Fruit fly (Drosophila melanogaster): ENCODE measurements around the gene yem.

- TF ChIP-seq N (GFP tag; optimal IDR thresholded peaks at IDR 0.05) = no peak
- TF ChIP-seq Abd-B (GFP tag; optimal IDR thresholded peaks at IDR 0.05) = no peak
- TF ChIP-seq usp (GFP tag; optimal IDR thresholded peaks at IDR 0.05) = no peak
Measured at dm6 chr3R:29153197-29153644, 30.5 kb upstream of the yem start, which contains the start of the genes Slbp and Rpn2.
